Fruit fly (Drosophila melanogaster) whole organism, embryonic: Measurements from ENCODE around the gene witty.

Experiments
- Aef1 ChIP-seq: fragments of 200-800 bp; sonication (Bioruptor generic); IDR thresholded peaks from 3 replicates; pipeline ENCODE4 v1.3.6; 2022; ENCODE audit warnings: missing biosample characterization, missing genetic modification characterization
- Bdp1 ChIP-seq: fragments of 200-800 bp; sonication (Bioruptor generic); optimal IDR thresholded peaks from 3 replicates; lab custom pipeline; 2016; ENCODE audit warnings: missing biosample characterization, missing genetic modification characterization
- CG10431 ChIP-seq: fragments of 200-800 bp; sonication (Bioruptor generic); optimal IDR thresholded peaks from 3 replicates; lab custom pipeline; 2018; ENCODE audit warnings: missing biosample characterization, mild to moderate bottlenecking, missing genetic modification characterization
- CG10959 ChIP-seq: fragments of 200-800 bp; sonication (Bioruptor generic); IDR thresholded peaks from 2 replicates; pipeline ENCODE4 v1.3.6; 2022; ENCODE audit warnings: missing biosample characterization, missing genetic modification characterization
- CG11085 ChIP-seq: fragments of 200-800 bp; sonication (Bioruptor generic); IDR thresholded peaks from 2 replicates; pipeline ENCODE4 v1.3.6; 2022; ENCODE audit warnings: missing biosample characterization, missing genetic modification characterization
- CG12219 ChIP-seq: fragments of 200-800 bp; sonication (Bioruptor generic); optimal IDR thresholded peaks from 3 replicates; lab custom pipeline; 2018; ENCODE audit warnings: missing biosample characterization, mild to moderate bottlenecking, missing genetic modification characterization
- CG12236 ChIP-seq: fragments of 200-800 bp; sonication (Bioruptor generic); optimal IDR thresholded peaks from 2 replicates; lab custom pipeline; 2016; ENCODE audit warnings: missing biosample characterization, missing genetic modification characterization
- CG12659 ChIP-seq: fragments of 200-800 bp; sonication (Bioruptor generic); optimal IDR thresholded peaks from 3 replicates; lab custom pipeline; 2017; ENCODE audit warnings: mild to moderate bottlenecking, missing biosample characterization, missing genetic modification reagents, missing genetic modification characterization
- CG15269 ChIP-seq: fragments of 200-800 bp; sonication (Bioruptor generic); optimal IDR thresholded peaks from 2 replicates; lab custom pipeline; 2018; ENCODE audit warnings: missing biosample characterization, mild to moderate bottlenecking, missing genetic modification characterization, moderate library complexity
- CG15479 ChIP-seq: fragments of 200-800 bp; sonication (Bioruptor generic); optimal IDR thresholded peaks from 3 replicates; lab custom pipeline; 2019; ENCODE audit warnings: missing biosample characterization, mild to moderate bottlenecking, missing genetic modification characterization, moderate library complexity
- CG17328 ChIP-seq: fragments of 200-800 bp; sonication (Bioruptor generic); IDR thresholded peaks from 2 replicates; pipeline ENCODE4 v1.3.6; 2022; ENCODE audit warnings: missing biosample characterization, missing genetic modification characterization
- CG30403 ChIP-seq: fragments of 200-800 bp; sonication (Bioruptor generic); optimal IDR thresholded peaks from 3 replicates; lab custom pipeline; 2016; ENCODE audit warnings: missing biosample characterization, missing genetic modification characterization
- CG8924 ChIP-seq: fragments of 200-800 bp; optimal IDR thresholded peaks from 3 replicates; lab custom pipeline; 2019; ENCODE audit warnings: missing biosample characterization, mild to moderate bottlenecking, missing genetic modification characterization, moderate library complexity
- CTCF ChIP-seq: fragments of 200-800 bp; sonication (Bioruptor generic); optimal IDR thresholded peaks from 2 replicates; lab custom pipeline; 2017; ENCODE audit warnings: missing biosample characterization, mild to moderate bottlenecking, missing genetic modification characterization, moderate library complexity
- D ChIP-seq, 2 experiments: fragments of 200-800 bp in 1 of 2; fragments of >200 bp in 1 of 2; sonication (Bioruptor generic) in 1 of 2; optimal IDR thresholded peaks; 2 replicates in 1 of 2; 3 replicates in 1 of 2; lab custom pipeline; 2017; ENCODE audit warnings: mild to moderate bottlenecking in 1 of 2, missing biosample characterization in 1 of 2, missing genetic modification characterization in 1 of 2, missing genetic modification reagents in 1 of 2
- D19B ChIP-seq: fragments of 200-800 bp; sonication (Bioruptor generic); optimal IDR thresholded peaks from 2 replicates; lab custom pipeline; 2017; ENCODE audit warnings: missing biosample characterization, mild to moderate bottlenecking, missing genetic modification characterization
- Deaf1 ChIP-seq: fragments of 200-800 bp; optimal IDR thresholded peaks from 3 replicates; lab custom pipeline; 2019; ENCODE audit warnings: missing biosample characterization, mild to moderate bottlenecking, missing genetic modification characterization, moderate library complexity
- Doc3 ChIP-seq: fragments of 200-800 bp; sonication (Bioruptor generic); IDR thresholded peaks from 3 replicates; pipeline ENCODE4 v1.3.6; 2022; ENCODE audit warnings: missing biosample characterization, missing genetic modification characterization; ENCODE audit not compliant: partially characterized antibody
- Ets97D ChIP-seq: fragments of 200-800 bp; sonication (Bioruptor generic); optimal IDR thresholded peaks from 3 replicates; lab custom pipeline; 2016; ENCODE audit warnings: missing biosample characterization, missing genetic modification characterization
- Gsc ChIP-seq: fragments of 200-800 bp; sonication (Bioruptor generic); IDR thresholded peaks from 2 replicates; pipeline ENCODE4 v1.3.6; 2022; ENCODE audit warnings: missing biosample characterization, missing genetic modification characterization
- H2.0 ChIP-seq: fragments of 200-800 bp; sonication (Bioruptor generic); IDR thresholded peaks from 2 replicates; pipeline ENCODE4 v1.3.6; 2022; ENCODE audit warnings: missing biosample characterization, missing genetic modification characterization
- Hr3 ChIP-seq: fragments of 200-800 bp; sonication (Bioruptor generic); optimal IDR thresholded peaks from 3 replicates; lab custom pipeline; 2016; ENCODE audit warnings: missing biosample characterization, missing genetic modification characterization
- Hr51 ChIP-seq, 2 experiments: fragments of 200-800 bp; sonication (Bioruptor generic); optimal IDR thresholded peaks; 2 replicates in 1 of 2; 3 replicates in 1 of 2; lab custom pipeline; 2016 to 2018; ENCODE audit warnings: missing biosample characterization in 2 of 2, missing genetic modification characterization in 2 of 2, mild to moderate bottlenecking in 1 of 2, moderate library complexity in 1 of 2
- Kr ChIP-seq: fragments of 200-800 bp; sonication (Bioruptor generic); optimal IDR thresholded peaks from 2 replicates; lab custom pipeline; 2017; ENCODE audit warnings: missing biosample characterization, mild to moderate bottlenecking, missing genetic modification characterization
- Mad ChIP-seq: fragments of 200-800 bp; sonication (Bioruptor generic); optimal IDR thresholded peaks from 2 replicates; lab custom pipeline; 2016; ENCODE audit warnings: missing biosample characterization, missing genetic modification characterization
- Mrtf ChIP-seq: fragments of 200-800 bp; sonication (Bioruptor generic); IDR thresholded peaks from 3 replicates; pipeline ENCODE4 v1.3.6; 2022; ENCODE audit warnings: missing biosample characterization, missing genetic modification characterization
- NC2β ChIP-seq: fragments of 200-800 bp; sonication (Bioruptor generic); optimal IDR thresholded peaks from 2 replicates; lab custom pipeline; 2016; ENCODE audit warnings: missing biosample characterization, missing genetic modification characterization
- Pdp1 ChIP-seq, 2 experiments: fragments of 200-800 bp; sonication (Bioruptor generic); optimal IDR thresholded peaks; 3 replicates each; lab custom pipeline; 2016; ENCODE audit warnings: missing biosample characterization in 2 of 2, missing genetic modification characterization in 2 of 2, mild to moderate bottlenecking in 1 of 2, moderate library complexity in 1 of 2
- Ravus ChIP-seq: fragments of 200-800 bp; sonication (Bioruptor generic); IDR thresholded peaks from 2 replicates; pipeline ENCODE4 v1.3.6; 2022; ENCODE audit warnings: missing biosample characterization, missing genetic modification characterization
- Rfx ChIP-seq: fragments of 200-800 bp; sonication (Bioruptor generic); IDR thresholded peaks from 2 replicates; pipeline ENCODE4 v1.3.6; 2022; ENCODE audit warnings: missing biosample characterization, missing genetic modification characterization
- Spps ChIP-seq: fragments of 200-800 bp; sonication (Bioruptor generic); optimal IDR thresholded peaks from 2 replicates; lab custom pipeline; 2018; ENCODE audit warnings: missing biosample characterization, mild to moderate bottlenecking, missing genetic modification characterization
- Ssrp ChIP-seq: fragments of 200-800 bp; sonication (Bioruptor generic); optimal IDR thresholded peaks from 2 replicates; lab custom pipeline; 2018; ENCODE audit warnings: missing biosample characterization, mild to moderate bottlenecking, missing genetic modification characterization, moderate library complexity
- ash1 ChIP-seq: fragments of 200-800 bp; sonication (Bioruptor generic); optimal IDR thresholded peaks from 2 replicates; lab custom pipeline; 2018; ENCODE audit warnings: missing biosample characterization, mild to moderate bottlenecking, missing genetic modification characterization
- bowl ChIP-seq: fragments of 200-800 bp; sonication (Bioruptor generic); IDR thresholded peaks from 2 replicates; pipeline ENCODE4 v1.3.6; 2022; ENCODE audit warnings: missing biosample characterization, missing genetic modification characterization
- dysf ChIP-seq: fragments of 200-800 bp; sonication (Bioruptor generic); IDR thresholded peaks from 3 replicates; pipeline ENCODE4 v1.3.6; 2022; ENCODE audit warnings: missing biosample characterization, missing genetic modification characterization
- gcm ChIP-seq: fragments of 200-800 bp; sonication (Bioruptor generic); optimal IDR thresholded peaks from 2 replicates; lab custom pipeline; 2019; ENCODE audit warnings: missing biosample characterization, mild to moderate bottlenecking, missing genetic modification characterization, moderate library complexity
- gfzf ChIP-seq: fragments of 200-800 bp; sonication (Bioruptor generic); optimal IDR thresholded peaks from 2 replicates; lab custom pipeline; 2016; ENCODE audit warnings: missing biosample characterization, mild to moderate bottlenecking, missing genetic modification characterization, moderate library complexity
- grn ChIP-seq: fragments of 200-800 bp; sonication (Bioruptor generic); optimal IDR thresholded peaks from 3 replicates; lab custom pipeline; 2017; ENCODE audit warnings: missing biosample characterization, missing genetic modification characterization
- ham ChIP-seq: fragments of 200-800 bp; sonication (Bioruptor generic); IDR thresholded peaks from 2 replicates; pipeline ENCODE4 v1.3.6; 2022; ENCODE audit warnings: missing biosample characterization, missing genetic modification characterization
- her ChIP-seq: fragments of 200-800 bp; sonication (Bioruptor generic); optimal IDR thresholded peaks from 2 replicates; lab custom pipeline; 2016; ENCODE audit warnings: missing biosample characterization, missing genetic modification characterization
- lbe ChIP-seq: fragments of 200-800 bp; sonication (Bioruptor generic); optimal IDR thresholded peaks from 2 replicates; lab custom pipeline; 2016; ENCODE audit warnings: missing biosample characterization, mild to moderate bottlenecking, missing genetic modification characterization
- mirr ChIP-seq: fragments of 200-800 bp; sonication (Bioruptor generic); optimal IDR thresholded peaks from 3 replicates; lab custom pipeline; 2018; ENCODE audit warnings: missing biosample characterization, mild to moderate bottlenecking, missing genetic modification characterization
- nerfin-1 ChIP-seq: fragments of 200-800 bp; sonication (Bioruptor generic); optimal IDR thresholded peaks from 3 replicates; lab custom pipeline; 2019; ENCODE audit warnings: missing biosample characterization, mild to moderate bottlenecking, missing genetic modification characterization, moderate library complexity
- nom ChIP-seq: fragments of 200-800 bp; sonication (Bioruptor generic); optimal IDR thresholded peaks from 2 replicates; lab custom pipeline; 2017; ENCODE audit warnings: missing biosample characterization, missing genetic modification characterization, mild to moderate bottlenecking, moderate library complexity, missing genetic modification reagents
- org-1 ChIP-seq: fragments of 200-800 bp; sonication (Bioruptor generic); optimal IDR thresholded peaks from 2 replicates; lab custom pipeline; 2017; ENCODE audit warnings: missing biosample characterization, missing genetic modification characterization
- scrt ChIP-seq: fragments of 200-800 bp; sonication (Bioruptor generic); optimal IDR thresholded peaks from 2 replicates; lab custom pipeline; 2018; ENCODE audit warnings: missing biosample characterization, mild to moderate bottlenecking, missing genetic modification characterization, moderate library complexity
- shn ChIP-seq: fragments of 200-800 bp; sonication (Bioruptor generic); optimal IDR thresholded peaks from 3 replicates; lab custom pipeline; 2016; ENCODE audit warnings: missing biosample characterization, missing genetic modification characterization
- slbo ChIP-seq: fragments of 200-800 bp; sonication (Bioruptor generic); IDR thresholded peaks from 2 replicates; pipeline ENCODE4 v1.3.6; 2022; ENCODE audit warnings: missing biosample characterization, missing genetic modification characterization
- tio ChIP-seq: fragments of 200-800 bp; sonication (Bioruptor generic); optimal IDR thresholded peaks from 2 replicates; lab custom pipeline; 2017; ENCODE audit warnings: missing biosample characterization, missing genetic modification characterization, inconsistent platforms
- zf30C ChIP-seq: fragments of 200-800 bp; sonication (Bioruptor generic); optimal IDR thresholded peaks from 3 replicates; lab custom pipeline; 2018; ENCODE audit warnings: missing biosample characterization, mild to moderate bottlenecking, missing genetic modification characterization
- zfh1 ChIP-seq: fragments of 200-800 bp; sonication (Bioruptor generic); IDR thresholded peaks from 3 replicates; pipeline ENCODE4 v1.3.6; 2022; ENCODE audit warnings: missing biosample characterization, missing genetic modification characterization

The witty gene

DNA sequence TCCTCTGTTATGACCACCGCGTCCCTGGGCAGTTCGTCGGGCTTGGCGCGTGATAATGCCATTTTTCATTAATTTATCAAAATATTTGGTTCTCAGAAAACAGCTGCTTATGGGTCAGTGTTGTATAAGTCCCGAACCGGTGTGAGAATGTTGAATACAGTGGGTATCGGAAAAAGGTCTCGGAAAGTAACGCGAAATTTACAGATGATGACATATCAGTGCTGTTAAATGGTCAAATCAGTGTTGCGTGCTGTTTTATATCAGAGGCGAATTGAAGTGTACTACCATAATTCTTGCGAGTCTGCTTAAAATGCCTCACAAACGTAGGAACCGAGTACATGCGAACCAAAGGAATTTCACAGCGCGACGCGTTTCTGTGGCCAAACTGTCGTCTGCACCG lies 44.6 kb downstream of the witty start, which contains the start of the genes CG13392 and Rcd4 (continued):
- 0 out of 3 replicates have a peak, but pooled peaks have one; percentile 34 for TF ChIP-seq Mrtf (GFP tag; lab: Robert Waterston, UW)
- no peak; the same call in 1 of the 2 replicates for TF ChIP-seq CG10959 (GFP tag; lab: Robert Waterston, UW)
- TF ChIP-seq CG30403 (GFP tag; lab: Kevin White, UChicago), result peak; percentile 71
- TF ChIP-seq Bdp1 (GFP tag; lab: Kevin White, UChicago), result peak; percentile 33
- peak; percentile 29 for TF ChIP-seq D19B
- TF ChIP-seq nerfin-1 (tag; lab: Kevin White, UChicago), result peak; percentile 58
- peak; percentile 57 for TF ChIP-seq H2.0
- peak; percentile 61; the same call in 1 of the 2 replicates for TF ChIP-seq CG11085 (GFP tag; lab: Robert Waterston, UW)
- no peak for TF ChIP-seq Gsc (GFP tag; lab: Robert Waterston, UW)
- no peak for TF ChIP-seq Ssrp
- peak; percentile 85 for TF ChIP-seq slbo (GFP tag; lab: Robert Waterston, UW)
- no peak for TF ChIP-seq D (optimal IDR thresholded peaks at IDR 0.05; lab: Kevin White, UChicago)
- TF ChIP-seq D (GFP tag; optimal IDR thresholded peaks at IDR 0.05; lab: Kevin White, UChicago), result no peak
- TF ChIP-seq bowl (GFP tag; lab: Robert Waterston, UW), result no peak
- no peak for TF ChIP-seq CG15479 (GFP tag; lab: Kevin White, UChicago)
- peak; percentile 84 for TF ChIP-seq lbe (GFP tag; lab: Kevin White, UChicago)
- TF ChIP-seq ham (GFP tag; lab: Robert Waterston, UW), result no peak
- 0 out of 2 replicates have a peak, but pooled peaks have one; percentile 18 for TF ChIP-seq CG17328 (GFP tag; lab: Robert Waterston, UW)
- TF ChIP-seq grn (GFP tag; lab: Kevin White, UChicago), result no peak
- peak; percentile 65 for TF ChIP-seq mirr
- TF ChIP-seq gcm (GFP tag; lab: Kevin White, UChicago), result no peak
- TF ChIP-seq nom (GFP tag; lab: Kevin White, UChicago), result peak; percentile 52
- TF ChIP-seq Pdp1 (GFP tag; optimal IDR thresholded peaks at IDR 0.05; lab: Kevin White, UChicago), result peak; percentile 73 to 82
- peak; percentile 84 for TF ChIP-seq CG12659 (GFP tag; lab: Kevin White, UChicago)
- no peak for TF ChIP-seq Kr (GFP tag; lab: Kevin White, UChicago)
- TF ChIP-seq gfzf, result peak; percentile 44
- peak; percentile 20 for TF ChIP-seq org-1 (GFP tag; lab: Kevin White, UChicago)
- no peak for TF ChIP-seq CG12236 (GFP tag; lab: Kevin White, UChicago)
- peak; percentile 40 for TF ChIP-seq CG10431
- TF ChIP-seq Hr51 (GFP tag; optimal IDR thresholded peaks at IDR 0.05; lab: Kevin White, UChicago), result peak; percentile 20 to 76
- TF ChIP-seq her (GFP tag; lab: Kevin White, UChicago), result peak; percentile 81
- peak; percentile 36 for TF ChIP-seq zf30C (GFP tag; lab: Kevin White, UChicago)
- TF ChIP-seq tio, result no peak
- TF ChIP-seq scrt (GFP tag; lab: Kevin White, UChicago), result peak; percentile 41
- TF ChIP-seq Mad (GFP tag; lab: Kevin White, UChicago), result peak; percentile 71
- peak; percentile 43 for TF ChIP-seq CG15269 (tag; lab: Kevin White, UChicago)
- no peak for TF ChIP-seq Spps
- TF ChIP-seq Ravus (GFP tag; lab: Robert Waterston, UW), result no peak
- peak; percentile 81 for TF ChIP-seq Ets97D (GFP tag; lab: Kevin White, UChicago)
- peak; percentile 26 for TF ChIP-seq Deaf1
- TF ChIP-seq shn (GFP tag; lab: Kevin White, UChicago), result peak; percentile 71
- TF ChIP-seq CG8924, result peak; percentile 20
- TF ChIP-seq Hr3 (GFP tag; lab: Kevin White, UChicago), result peak; percentile 25
- TF ChIP-seq Doc3 (GFP tag; lab: Robert Waterston, UW), result peak; percentile 67; the same call in 1 of the 3 replicates
- TF ChIP-seq NC2β (GFP tag; lab: Kevin White, UChicago), result peak; percentile 64
- TF ChIP-seq Rfx, result peak; percentile 88
- peak; percentile 36; the same call in 2 of the 3 replicates for TF ChIP-seq Aef1 (GFP tag; lab: Robert Waterston, UW)
- peak; percentile 42 for TF ChIP-seq CG12219
- peak; percentile 72 for TF ChIP-seq dysf (GFP tag; lab: Robert Waterston, UW)
- TF ChIP-seq CTCF (GFP tag; lab: Kevin White, UChicago), result peak; percentile 11
- TF ChIP-seq zfh1 (GFP tag; lab: Robert Waterston, UW), result peak; percentile 75; the same call in 2 of the 3 replicates
- TF ChIP-seq ash1, result peak; percentile 15
